Fruit fly (Drosophila melanogaster) whole organism, adult: ENCODE data around the gene pcx.
A peak's percentile ranks its signal among the peaks of the same experiment; 100 is the strongest.

ENCODE experiments used
- CG11617 ChIP-seq: fragments of 200-800 bp; sonication (Bioruptor generic); optimal IDR thresholded peaks from 2 replicates; lab custom pipeline; 2017; ENCODE audit warnings: mild to moderate bottlenecking, missing biosample characterization, missing genetic modification reagents, missing genetic modification characterization
- CG14711 ChIP-seq: fragments of 200-800 bp; sonication (Bioruptor generic); optimal IDR thresholded peaks from 2 replicates; lab custom pipeline; 2018; ENCODE audit warnings: missing biosample characterization, mild to moderate bottlenecking, missing genetic modification characterization, moderate library complexity
- CG1620 ChIP-seq: fragments of 200-800 bp; sonication (Bioruptor generic); optimal IDR thresholded peaks from 2 replicates; lab custom pipeline; 2016; ENCODE audit warnings: missing biosample characterization, missing genetic modification characterization
- CG5204 ChIP-seq: fragments of 200-800 bp; sonication (Bioruptor generic); optimal IDR thresholded peaks from 2 replicates; lab custom pipeline; 2016; ENCODE audit warnings: missing biosample characterization, missing genetic modification characterization
- CG7045 ChIP-seq: fragments of 200-800 bp; sonication (Bioruptor generic); optimal IDR thresholded peaks from 2 replicates; lab custom pipeline; 2017; ENCODE audit warnings: missing biosample characterization, mild to moderate bottlenecking, missing genetic modification characterization
- CG7101 ChIP-seq: fragments of 200-800 bp; sonication (Bioruptor generic); optimal IDR thresholded peaks from 2 replicates; lab custom pipeline; 2018; ENCODE audit warnings: missing biosample characterization, mild to moderate bottlenecking, missing genetic modification characterization, moderate library complexity
- Clk ChIP-seq: fragments of 200-800 bp; sonication (Bioruptor generic); optimal IDR thresholded peaks from 2 replicates; lab custom pipeline; 2017; ENCODE audit warnings: missing biosample characterization, missing genetic modification characterization
- Crg-1 ChIP-seq: fragments of 200-800 bp; sonication (Bioruptor generic); optimal IDR thresholded peaks from 2 replicates; lab custom pipeline; 2016; ENCODE audit warnings: missing biosample characterization, missing genetic modification characterization
- Hr96 ChIP-seq: fragments of 200-800 bp; sonication (Bioruptor generic); optimal IDR thresholded peaks from 2 replicates; lab custom pipeline; 2016; ENCODE audit warnings: missing biosample characterization, missing genetic modification characterization
- Mnt ChIP-seq: fragments of 200-800 bp; sonication (Bioruptor generic); optimal IDR thresholded peaks from 2 replicates; lab custom pipeline; 2016; ENCODE audit warnings: missing biosample characterization, mild to moderate bottlenecking, missing genetic modification characterization
- bab1 ChIP-seq: fragments of 200-800 bp; sonication (Bioruptor generic); optimal IDR thresholded peaks from 3 replicates; lab custom pipeline; 2019; ENCODE audit warnings: missing biosample characterization, mild to moderate bottlenecking, missing genetic modification characterization, moderate library complexity
- cic ChIP-seq: fragments of 200-800 bp; sonication (Bioruptor generic); optimal IDR thresholded peaks from 2 replicates; lab custom pipeline; 2017; ENCODE audit warnings: missing biosample characterization, mild to moderate bottlenecking, missing genetic modification characterization, moderate library complexity
- cnc ChIP-seq, 2 experiments: fragments of >200 bp; optimal IDR thresholded peaks; 2 replicates each; lab custom pipeline; 2017
- tj ChIP-seq: fragments of 200-800 bp; sonication (Bioruptor generic); optimal IDR thresholded peaks from 3 replicates; lab custom pipeline; 2017; ENCODE audit warnings: missing biosample characterization, mild to moderate bottlenecking, missing genetic modification characterization, moderate library complexity

DNA sequence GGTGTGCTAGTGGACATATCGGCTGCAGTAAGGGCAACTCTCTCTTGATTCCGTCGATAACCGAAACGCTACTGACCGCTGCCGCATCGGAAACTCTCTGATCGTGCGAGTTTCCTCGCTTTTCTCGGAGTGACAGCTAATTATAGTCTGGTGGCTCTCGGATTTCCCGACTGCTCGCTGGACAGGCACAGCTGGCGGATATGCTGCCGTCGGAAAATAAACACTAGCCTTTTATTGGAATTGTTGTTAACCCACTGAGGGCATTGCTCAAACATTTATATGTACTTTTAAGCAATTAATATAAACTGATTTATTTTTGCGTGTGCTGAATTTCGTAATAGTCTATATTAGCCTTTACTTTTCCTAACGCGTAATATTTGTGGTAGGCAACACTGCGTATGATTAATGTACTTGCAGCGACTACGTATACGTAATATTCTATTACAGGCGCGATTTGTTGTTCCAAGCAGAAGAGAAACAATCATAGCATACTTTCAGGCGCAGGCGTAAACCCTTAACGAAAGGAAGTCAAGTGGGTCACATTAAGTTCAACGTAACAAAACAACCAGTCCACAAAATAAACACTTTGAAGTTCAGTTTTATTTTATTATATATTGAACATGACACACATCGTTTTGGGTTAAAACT lies 11.2 kb upstream of the pcx start, which contains the start of gene SmydA-8:
- TF ChIP-seq Mnt (GFP tag; lab: Kevin White, UChicago) (no peak), CG5204 (no peak), CG7101 (tag; lab: Kevin White, UChicago) (no peak), tj (no peak), CG7045 (GFP tag; lab: Kevin White, UChicago) (no peak), cnc (optimal IDR thresholded peaks at IDR 0.05; lab: Kevin White, UChicago) (no peak), CG11617 (GFP tag; lab: Kevin White, UChicago) (no peak), CG14711 (tag; lab: Kevin White, UChicago) (no peak), Hr96 (no peak), bab1 (GFP tag; lab: Kevin White, UChicago) (peak; percentile 31), cic (GFP tag; lab: Kevin White, UChicago) (no peak), Crg-1 (GFP tag; lab: Kevin White, UChicago) (no peak), Clk (GFP tag; lab: Kevin White, UChicago) (no peak), CG1620 (GFP tag; lab: Kevin White, UChicago) (no peak)
